Worm (Caenorhabditis elegans) whole organism, L3 larva: ENCODE data around the gene srh-15.

ENCODE experiments used
- aly-2 ChIP-seq: fragments of 150-350 bp; optimal IDR thresholded peaks from 2 replicates; lab custom pipeline; 2014; ENCODE audit warnings: missing biosample characterization, missing genetic modification characterization
- ceh-9 ChIP-seq: sonication (generic microtip); optimal IDR thresholded peaks from 2 replicates; lab custom pipeline; 2018; ENCODE audit warnings: missing biosample characterization, missing genetic modification characterization
- daf-12 ChIP-seq: fragments of 150-350 bp; optimal IDR thresholded peaks from 2 replicates; lab custom pipeline; 2014; ENCODE audit warnings: missing biosample characterization, missing genetic modification reagents, missing genetic modification characterization
- egl-5 ChIP-seq: fragments of 150-350 bp; optimal IDR thresholded peaks from 2 replicates; lab custom pipeline; 2017; ENCODE audit warnings: missing biosample characterization, missing genetic modification reagents, missing genetic modification characterization, inconsistent platforms
- elt-1 ChIP-seq: fragments of 150-350 bp; optimal IDR thresholded peaks from 2 replicates; lab custom pipeline; 2014; ENCODE audit warnings: missing biosample characterization, missing genetic modification characterization
- elt-2 ChIP-seq: sonication (generic microtip); optimal IDR thresholded peaks from 2 replicates; lab custom pipeline; 2016; ENCODE audit warnings: missing genetic modification reagents, mild to moderate bottlenecking, missing genetic modification characterization, missing compliant biosample characterization
- elt-3 ChIP-seq, 3 experiments: fragments of 150-350 bp in 1 of 3; sonication (generic microtip) in 2 of 3; optimal IDR thresholded peaks; 2 replicates in 2 of 3; 4 replicates in 1 of 3; lab custom pipeline; 2014 to 2017; ENCODE audit warnings: missing biosample characterization in 3 of 3, missing genetic modification characterization in 3 of 3
- eor-1 ChIP-seq, 2 experiments: fragments of 150-350 bp; optimal IDR thresholded peaks; 2 replicates each; lab custom pipeline; 2014 to 2018; ENCODE audit warnings: missing biosample characterization in 2 of 2, missing genetic modification characterization in 2 of 2
- fkh-10 ChIP-seq: sonication (generic microtip); optimal IDR thresholded peaks from 2 replicates; lab custom pipeline; 2017; ENCODE audit warnings: missing biosample characterization, missing genetic modification reagents, missing genetic modification characterization
- fos-1 ChIP-seq: fragments of 150-350 bp; optimal IDR thresholded peaks from 2 replicates; lab custom pipeline; 2014; ENCODE audit warnings: missing biosample characterization, missing genetic modification characterization
- hmg-11 ChIP-seq: sonication (generic microtip); optimal IDR thresholded peaks from 2 replicates; lab custom pipeline; 2016; ENCODE audit warnings: missing genetic modification characterization, missing compliant biosample characterization
- jun-1 ChIP-seq: fragments of 150-350 bp; optimal IDR thresholded peaks from 2 replicates; lab custom pipeline; 2014; ENCODE audit warnings: missing biosample characterization, missing genetic modification reagents, missing genetic modification characterization
- lin-15B ChIP-seq: fragments of 150-350 bp; optimal IDR thresholded peaks from 2 replicates; lab custom pipeline; 2014; ENCODE audit warnings: missing biosample characterization, missing genetic modification characterization
- lin-39 ChIP-seq: fragments of 150-350 bp; optimal IDR thresholded peaks from 2 replicates; lab custom pipeline; 2018; ENCODE audit warnings: missing biosample characterization, missing genetic modification reagents, missing genetic modification characterization
- lsy-12 ChIP-seq: sonication (generic microtip); optimal IDR thresholded peaks from 2 replicates; lab custom pipeline; 2016; ENCODE audit warnings: mild to moderate bottlenecking, missing genetic modification characterization, missing compliant biosample characterization
- mdl-1 ChIP-seq: fragments of 150-350 bp; optimal IDR thresholded peaks from 2 replicates; lab custom pipeline; 2014; ENCODE audit warnings: missing biosample characterization, missing genetic modification characterization
- mml-1 ChIP-seq: fragments of 150-350 bp; sonication (generic microtip); optimal IDR thresholded peaks from 3 replicates; lab custom pipeline; 2014; ENCODE audit warnings: missing biosample characterization, missing genetic modification characterization
- nfya-1 ChIP-seq: sonication (generic microtip); optimal IDR thresholded peaks from 2 replicates; lab custom pipeline; 2017; ENCODE audit warnings: missing genetic modification characterization, mild to moderate bottlenecking, missing compliant biosample characterization, antibody characterized with exemption, moderate library complexity; ENCODE audit not compliant: insufficient read depth
- nhr-23 ChIP-seq: fragments of 150-350 bp; optimal IDR thresholded peaks from 2 replicates; lab custom pipeline; 2014; ENCODE audit warnings: missing biosample characterization, missing genetic modification reagents, missing genetic modification characterization
- nhr-237 ChIP-seq: fragments of 150-350 bp; optimal IDR thresholded peaks from 2 replicates; lab custom pipeline; 2014; ENCODE audit warnings: missing biosample characterization, missing genetic modification characterization
- nhr-25 ChIP-seq: sonication (generic microtip); optimal IDR thresholded peaks from 2 replicates; lab custom pipeline; 2017; ENCODE audit warnings: missing biosample characterization, missing genetic modification characterization
- nhr-28 ChIP-seq: fragments of 150-350 bp; optimal IDR thresholded peaks from 2 replicates; lab custom pipeline; 2014; ENCODE audit warnings: missing biosample characterization, missing genetic modification characterization
- nhr-76 ChIP-seq: fragments of 150-350 bp; sonication (generic microtip); optimal IDR thresholded peaks from 5 replicates; lab custom pipeline; 2014; ENCODE audit warnings: missing biosample characterization, missing genetic modification characterization
- nhr-77 ChIP-seq: fragments of 150-350 bp; optimal IDR thresholded peaks from 2 replicates; lab custom pipeline; 2014; ENCODE audit warnings: missing biosample characterization, missing genetic modification characterization
- pha-4 ChIP-seq: fragments of 150-350 bp; optimal IDR thresholded peaks from 2 replicates; lab custom pipeline; 2014; ENCODE audit warnings: missing biosample characterization, missing genetic modification reagents, missing genetic modification characterization
- pqm-1 ChIP-seq: fragments of 150-350 bp; optimal IDR thresholded peaks from 2 replicates; lab custom pipeline; 2017; ENCODE audit warnings: missing biosample characterization, missing genetic modification characterization, inconsistent platforms
- sea-2 ChIP-seq: fragments of 150-350 bp; sonication (generic microtip); optimal IDR thresholded peaks from 4 replicates; lab custom pipeline; 2014; ENCODE audit warnings: missing biosample characterization, missing genetic modification reagents, missing genetic modification characterization
- skn-1 ChIP-seq: fragments of 150-350 bp; optimal IDR thresholded peaks from 2 replicates; lab custom pipeline; 2014; ENCODE audit warnings: missing biosample characterization, missing genetic modification characterization
- snpc-4 ChIP-seq: fragments of 150-350 bp; optimal IDR thresholded peaks from 2 replicates; lab custom pipeline; 2014; ENCODE audit warnings: missing biosample characterization, missing genetic modification characterization
- unc-62 ChIP-seq: fragments of 150-350 bp; sonication (generic microtip); optimal IDR thresholded peaks from 4 replicates; lab custom pipeline; 2014; ENCODE audit warnings: missing biosample characterization, missing genetic modification reagents, missing genetic modification characterization
- zag-1 ChIP-seq: fragments of 150-350 bp; optimal IDR thresholded peaks from 2 replicates; lab custom pipeline; 2014; ENCODE audit warnings: missing biosample characterization, missing genetic modification characterization
- ztf-11 ChIP-seq: fragments of 150-350 bp; optimal IDR thresholded peaks from 2 replicates; lab custom pipeline; 2014; ENCODE audit warnings: missing biosample characterization, missing genetic modification characterization

srh-15 gene

DNA sequence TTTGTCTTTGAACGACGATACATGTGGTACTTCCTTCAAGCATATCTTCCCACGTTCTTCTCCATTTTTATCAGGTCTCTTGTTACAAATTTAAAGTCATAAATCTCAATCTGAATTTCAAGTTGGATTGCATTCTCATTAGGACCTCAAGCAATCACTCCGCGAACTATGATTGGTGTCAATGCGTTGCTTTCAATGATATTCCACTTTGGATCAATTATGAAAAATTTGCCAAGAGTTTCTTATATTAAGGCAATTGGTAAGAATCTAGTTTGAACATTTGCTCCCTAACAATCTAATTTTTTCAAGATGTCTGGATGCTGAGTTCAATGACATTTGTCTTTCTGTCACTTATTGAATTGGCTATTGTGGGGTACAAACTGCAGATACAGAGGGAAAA lies 21.5 kb downstream of the srh-15 start:
- TF ChIP-seq nhr-23 = no peak
- no peak for TF ChIP-seq lsy-12

DNA sequence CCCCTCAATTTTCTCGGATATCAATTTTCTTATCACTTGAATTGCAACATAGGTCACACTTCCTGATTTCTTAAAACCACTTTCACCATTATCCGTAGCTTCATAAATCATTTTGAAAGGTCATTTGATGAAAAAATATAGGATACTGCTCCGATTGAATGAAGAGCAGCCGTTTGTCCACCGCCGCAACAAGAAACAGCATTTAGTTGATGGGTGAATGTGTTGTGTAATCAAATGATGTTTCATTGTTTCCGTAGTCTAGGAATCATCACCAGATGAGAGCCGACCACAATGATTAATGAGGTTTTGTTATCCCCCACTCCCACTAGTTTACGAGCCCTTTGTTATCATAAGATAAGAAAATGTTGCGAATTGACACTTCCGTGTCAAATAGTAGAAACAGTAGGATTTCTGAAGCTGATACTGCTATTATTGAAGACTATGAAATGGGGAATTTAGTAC lies 25.1 kb downstream of the srh-15 start, which contains the start of gene twk-43:
twk-43 (plus strand) TSS at position 412 of the 462 bp plus-strand sequence.
- TF ChIP-seq zag-1 (tag; lab: Kevin White, UChicago) = no peak
- TF ChIP-seq elt-3 (tag; optimal IDR thresholded peaks at IDR 0.05; lab: Kevin White, UChicago) = no peak
- peak; percentile 68 for TF ChIP-seq egl-5 (tag; lab: Kevin White, UChicago)
- TF ChIP-seq, all 47 proteins: peak for 1

DNA sequence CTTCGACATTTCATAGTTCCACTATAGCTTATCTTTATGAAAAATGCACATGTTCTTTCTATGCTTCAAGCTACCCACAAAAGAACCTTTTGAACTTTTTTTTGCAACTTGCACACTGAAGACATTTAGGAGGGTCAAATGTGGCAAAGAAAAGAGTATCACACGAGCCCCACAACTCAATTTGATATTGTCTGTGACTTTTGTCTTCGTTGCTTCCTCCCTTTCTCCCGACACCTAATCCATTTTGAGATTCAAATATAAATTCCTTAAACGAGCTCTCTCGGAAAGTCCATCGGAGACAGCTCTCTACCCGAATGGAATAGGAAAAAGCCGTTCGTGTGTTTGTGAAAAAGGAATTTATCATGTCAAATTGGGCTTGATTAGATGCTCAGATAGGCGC lies 29.5 kb downstream of the srh-15 start:
- TF ChIP-seq unc-62 (no peak), fkh-10 (GFP tag; lab: Kevin White, UChicago) (peak; percentile 80)

DNA sequence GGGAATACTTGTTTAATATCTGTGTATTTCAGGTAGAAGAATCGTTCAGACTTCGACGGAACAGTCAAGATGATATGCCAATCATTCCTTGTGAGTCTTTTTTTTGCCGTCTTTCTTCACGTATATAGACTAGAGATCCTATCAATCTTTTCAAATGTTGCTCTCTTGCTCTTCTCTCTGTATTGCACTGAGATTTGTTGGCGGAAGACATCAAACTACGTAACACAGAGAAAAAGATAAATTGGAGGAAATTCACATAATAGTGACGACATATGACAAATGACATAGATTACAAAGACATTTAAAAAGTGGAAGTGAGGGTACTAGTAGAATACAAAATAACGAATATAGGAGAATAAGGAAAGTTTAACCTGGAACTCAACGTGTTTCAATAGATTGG lies 31.0 kb downstream of the srh-15 start:
- TF ChIP-seq aly-2 (tag; lab: Kevin White, UChicago) (no peak), elt-1 (tag; lab: Kevin White, UChicago) (peak; percentile 77), snpc-4 (tag; lab: Kevin White, UChicago) (no peak), unc-62 (peak; percentile 87), nhr-77 (no peak), eor-1 (tag; optimal IDR thresholded peaks at IDR 0.05; lab: Kevin White, UChicago) (no peak), pha-4 (tag; lab: Kevin White, UChicago) (no peak), nfya-1 (peak; percentile 28), lin-39 (peak; percentile 45), fos-1 (tag; lab: Kevin White, UChicago) (no peak), mml-1 (tag; lab: Kevin White, UChicago) (no peak), daf-12 (tag; lab: Kevin White, UChicago) (no peak), mdl-1 (tag; lab: Kevin White, UChicago) (no peak)
- TF ChIP-seq, all 47 proteins: peak for 4

DNA sequence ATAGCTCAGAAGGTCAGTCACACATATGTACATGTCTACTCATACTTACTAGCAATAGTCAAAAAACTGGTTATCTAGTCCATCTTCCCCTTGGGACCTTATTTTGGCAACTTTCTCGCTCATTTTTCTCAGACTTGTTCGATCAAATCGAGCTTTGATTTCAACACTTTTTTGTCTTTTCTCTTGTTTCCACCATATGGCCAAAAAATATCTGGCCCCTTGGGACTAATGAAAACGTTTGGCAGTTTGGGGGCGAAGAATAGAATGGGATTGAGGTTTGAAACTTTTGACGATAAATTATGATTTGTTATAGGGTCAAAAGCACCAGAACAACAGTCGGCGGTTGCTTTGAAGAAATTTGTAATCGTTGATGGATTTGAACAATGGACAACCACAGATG lies 31.6 kb downstream of the srh-15 start:
- no peak for TF ChIP-seq pqm-1 (tag; lab: Kevin White, UChicago)
- TF ChIP-seq nhr-77 = no peak
- no peak for TF ChIP-seq hmg-11 (tag; lab: Kevin White, UChicago)
- no peak for TF ChIP-seq ztf-11 (tag; lab: Kevin White, UChicago)
- no peak for TF ChIP-seq jun-1
- TF ChIP-seq elt-1 (tag; lab: Kevin White, UChicago) = peak; percentile 24

DNA sequence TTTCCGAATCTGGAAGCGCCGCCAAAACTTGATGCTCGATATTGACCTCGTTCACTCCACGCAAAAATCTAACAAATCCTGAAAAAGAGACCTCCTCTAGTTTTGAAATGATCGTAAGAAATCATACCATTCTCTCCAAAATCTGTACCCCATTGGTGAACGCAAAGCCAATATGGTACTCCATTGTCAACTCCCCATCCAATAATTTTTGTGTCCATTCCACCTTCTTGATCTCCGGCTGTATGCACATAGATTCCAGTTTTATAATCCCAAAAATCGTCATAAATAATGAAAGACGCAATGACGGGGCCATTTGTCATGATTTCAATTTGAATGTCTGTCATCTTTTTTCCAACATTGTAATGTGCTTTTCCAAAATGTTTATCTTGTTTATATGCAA lies 35.4 kb downstream of the srh-15 start:
- no peak for TF ChIP-seq ztf-11 (tag; lab: Kevin White, UChicago)
- TF ChIP-seq lin-15B (tag; lab: Kevin White, UChicago) = no peak
- no peak for TF ChIP-seq nhr-28
- TF ChIP-seq unc-62 = no peak
- TF ChIP-seq lin-39 = no peak
- TF ChIP-seq ceh-9 (tag; lab: Kevin White, UChicago) = no peak
- TF ChIP-seq nhr-237 (tag; lab: Kevin White, UChicago) = no peak
- no peak for TF ChIP-seq nhr-76 (tag; lab: Kevin White, UChicago)
- TF ChIP-seq mdl-1 (tag; lab: Kevin White, UChicago) = no peak
- TF ChIP-seq elt-3 (tag; optimal IDR thresholded peaks at IDR 0.05; lab: Kevin White, UChicago) = no peak
- no peak for TF ChIP-seq nhr-25 (tag; lab: Kevin White, UChicago)
- TF ChIP-seq sea-2 (GFP tag; lab: Kevin White, UChicago) = no peak
- TF ChIP-seq jun-1 = no peak
- no peak for TF ChIP-seq elt-2 (tag; lab: Kevin White, UChicago)
- TF ChIP-seq fos-1 (tag; lab: Kevin White, UChicago) = no peak
- TF ChIP-seq skn-1 (tag; lab: Kevin White, UChicago) = no peak
- TF ChIP-seq mml-1 (tag; lab: Kevin White, UChicago) = no peak
